Fruit fly (Drosophila melanogaster) whole organism, prepupa: Measurements from ENCODE around the gene CG15152.

Source experiments
- Blimp-1 ChIP-seq: fragments of 200-800 bp; sonication (Bioruptor generic); optimal IDR thresholded peaks from 3 replicates; lab custom pipeline; 2017; ENCODE audit warnings: missing biosample characterization, missing genetic modification characterization, mild to moderate bottlenecking, moderate library complexity, missing genetic modification reagents
- CG10631 ChIP-seq: fragments of 200-800 bp; sonication (Bioruptor generic); optimal IDR thresholded peaks from 2 replicates; lab custom pipeline; 2016; ENCODE audit warnings: missing biosample characterization, missing genetic modification characterization
- CG11294 ChIP-seq: fragments of 200-800 bp; sonication (Bioruptor generic); IDR thresholded peaks from 2 replicates; pipeline ENCODE4 v1.3.6; 2022; ENCODE audit warnings: missing biosample characterization, missing genetic modification characterization
- CG15336 ChIP-seq: fragments of 200-800 bp; sonication (Bioruptor generic); IDR thresholded peaks from 2 replicates; pipeline ENCODE4 v1.3.6; 2022; ENCODE audit warnings: missing biosample characterization, missing genetic modification characterization
- CG3032 ChIP-seq: fragments of 200-800 bp; optimal IDR thresholded peaks from 2 replicates; lab custom pipeline; 2019; ENCODE audit warnings: missing biosample characterization, mild to moderate bottlenecking, missing genetic modification characterization, moderate library complexity
- CG31627 ChIP-seq: fragments of 200-800 bp; sonication (Bioruptor generic); optimal IDR thresholded peaks from 3 replicates; lab custom pipeline; 2016; ENCODE audit warnings: missing biosample characterization, missing genetic modification characterization
- CG32006 ChIP-seq: fragments of 200-800 bp; sonication (Bioruptor generic); optimal IDR thresholded peaks from 3 replicates; lab custom pipeline; 2017; ENCODE audit warnings: missing biosample characterization, mild to moderate bottlenecking, missing genetic modification characterization
- CG3919 ChIP-seq: fragments of 200-800 bp; sonication (Bioruptor generic); optimal IDR thresholded peaks from 3 replicates; lab custom pipeline; 2016; ENCODE audit warnings: missing biosample characterization, missing genetic modification characterization
- CG4318 ChIP-seq: fragments of 200-800 bp; sonication (Bioruptor generic); optimal IDR thresholded peaks from 3 replicates; lab custom pipeline; 2017; ENCODE audit warnings: missing biosample characterization, mild to moderate bottlenecking, missing genetic modification characterization
- CG6163 ChIP-seq: fragments of 200-800 bp; sonication (Bioruptor generic); IDR thresholded peaks from 3 replicates; pipeline ENCODE4 v1.3.6; 2022; ENCODE audit warnings: missing biosample characterization, missing genetic modification characterization
- CG7368 ChIP-seq: fragments of 200-800 bp; sonication (Bioruptor generic); optimal IDR thresholded peaks from 3 replicates; lab custom pipeline; 2016; ENCODE audit warnings: missing biosample characterization, missing genetic modification characterization
- CG8119 ChIP-seq: fragments of 200-800 bp; sonication (Bioruptor generic); IDR thresholded peaks from 3 replicates; pipeline ENCODE4 v1.3.6; 2022; ENCODE audit warnings: missing biosample characterization, missing genetic modification characterization
- CG8319 ChIP-seq: fragments of 200-800 bp; sonication (Bioruptor generic); optimal IDR thresholded peaks from 3 replicates; lab custom pipeline; 2016; ENCODE audit warnings: missing biosample characterization, missing genetic modification characterization
- CG9139 ChIP-seq: fragments of 200-800 bp; sonication (Bioruptor generic); optimal IDR thresholded peaks from 3 replicates; lab custom pipeline; 2017; ENCODE audit warnings: missing biosample characterization, mild to moderate bottlenecking, missing genetic modification characterization
- Eip78C ChIP-seq: fragments of 200-800 bp; sonication (Bioruptor generic); peaks from one replicate; lab custom pipeline; 2016; ENCODE audit warnings: missing biosample characterization, missing genetic modification characterization
- Eip93F ChIP-seq: fragments of 200-800 bp; sonication (Bioruptor generic); optimal IDR thresholded peaks from 2 replicates; lab custom pipeline; 2016; ENCODE audit warnings: missing biosample characterization, mild to moderate bottlenecking, missing genetic modification characterization
- Ets21C ChIP-seq: fragments of 200-800 bp; sonication (Bioruptor generic); optimal IDR thresholded peaks from 3 replicates; lab custom pipeline; 2016; ENCODE audit warnings: missing biosample characterization, missing genetic modification characterization
- Hr39 ChIP-seq: fragments of 200-800 bp; sonication (Bioruptor generic); optimal IDR thresholded peaks from 2 replicates; lab custom pipeline; 2016; ENCODE audit warnings: missing biosample characterization, missing genetic modification characterization
- Hr4 ChIP-seq: fragments of 200-800 bp; sonication (Bioruptor generic); optimal IDR thresholded peaks from 3 replicates; lab custom pipeline; 2016; ENCODE audit warnings: missing biosample characterization, missing genetic modification characterization
- Lpt ChIP-seq: fragments of 200-800 bp; sonication (Bioruptor generic); optimal IDR thresholded peaks from 3 replicates; lab custom pipeline; 2016; ENCODE audit warnings: missing biosample characterization, missing genetic modification characterization
- Met ChIP-seq: fragments of 200-800 bp; sonication (Bioruptor generic); optimal IDR thresholded peaks from 3 replicates; lab custom pipeline; 2016; ENCODE audit warnings: missing biosample characterization, missing genetic modification characterization
- OdsH ChIP-seq: fragments of 200-800 bp; sonication (Bioruptor generic); optimal IDR thresholded peaks from 3 replicates; lab custom pipeline; 2016; ENCODE audit warnings: missing biosample characterization, missing genetic modification characterization
- achi ChIP-seq: fragments of 200-800 bp; sonication (Bioruptor generic); optimal IDR thresholded peaks from 3 replicates; lab custom pipeline; 2016; ENCODE audit warnings: missing biosample characterization, missing genetic modification characterization
- dsx ChIP-seq: fragments of 200-800 bp; optimal IDR thresholded peaks from 3 replicates; lab custom pipeline; 2019; ENCODE audit warnings: missing biosample characterization, mild to moderate bottlenecking, missing genetic modification characterization, moderate library complexity; ENCODE audit not compliant: poor library complexity, severe bottlenecking
- eg ChIP-seq: fragments of 200-800 bp; sonication (Bioruptor generic); IDR thresholded peaks from 3 replicates; pipeline ENCODE4 v1.3.6; 2022; ENCODE audit warnings: missing biosample characterization, missing genetic modification characterization
- esn ChIP-seq: fragments of 200-800 bp; sonication (Bioruptor generic); optimal IDR thresholded peaks from 2 replicates; lab custom pipeline; 2016; ENCODE audit warnings: missing biosample characterization, mild to moderate bottlenecking, missing genetic modification characterization, moderate library complexity
- fd85E ChIP-seq: fragments of 200-800 bp; sonication (Bioruptor generic); optimal IDR thresholded peaks from 3 replicates; lab custom pipeline; 2016; ENCODE audit warnings: missing biosample characterization, missing genetic modification characterization
- fkh ChIP-seq: fragments of 200-800 bp; sonication (Bioruptor generic); optimal IDR thresholded peaks from 3 replicates; lab custom pipeline; 2017; ENCODE audit warnings: missing biosample characterization, mild to moderate bottlenecking, missing genetic modification characterization, moderate library complexity
- lz ChIP-seq: fragments of 200-800 bp; sonication (Bioruptor generic); optimal IDR thresholded peaks from 3 replicates; lab custom pipeline; 2016; ENCODE audit warnings: missing biosample characterization, missing genetic modification characterization
- net ChIP-seq: fragments of 200-800 bp; sonication (Bioruptor generic); optimal IDR thresholded peaks from 3 replicates; lab custom pipeline; 2016; ENCODE audit warnings: missing biosample characterization, missing genetic modification characterization
- salr ChIP-seq, 2 experiments: fragments of 200-800 bp; sonication (Bioruptor generic); optimal IDR thresholded peaks; 3 replicates each; lab custom pipeline; 2016 to 2018; ENCODE audit warnings: missing biosample characterization in 2 of 2, missing genetic modification characterization in 2 of 2, mild to moderate bottlenecking in 1 of 2
- svp ChIP-seq: fragments of 200-800 bp; sonication (Bioruptor generic); peaks from one replicate; lab custom pipeline; 2016; ENCODE audit warnings: missing biosample characterization, missing genetic modification characterization
- topi ChIP-seq: fragments of 200-800 bp; sonication (Bioruptor generic); optimal IDR thresholded peaks from 3 replicates; lab custom pipeline; 2016; ENCODE audit warnings: missing biosample characterization, missing genetic modification characterization
- vri ChIP-seq: fragments of 200-800 bp; sonication (Bioruptor generic); optimal IDR thresholded peaks from 3 replicates; lab custom pipeline; 2016; ENCODE audit warnings: missing biosample characterization, mild to moderate bottlenecking, missing genetic modification characterization

CG15152 gene

dm6 chr2L:18122231-18122551 lies 7.8 kb downstream of the CG15152 start (continued):
- TF ChIP-seq net, result peak; percentile 50
- no peak for TF ChIP-seq esn (GFP tag; lab: Kevin White, UChicago)
- TF ChIP-seq CG15336 (GFP tag; lab: Robert Waterston, UW), result peak; percentile 81
- TF ChIP-seq CG6163 (GFP tag; lab: Robert Waterston, UW), result peak; percentile 51; the same call in 1 of the 3 replicates
- TF ChIP-seq Eip93F, result no peak
- TF ChIP-seq lz, result peak; percentile 21
- peak; percentile 47 for TF ChIP-seq CG9139 (GFP tag; lab: Kevin White, UChicago)
- TF ChIP-seq OdsH (GFP tag; lab: Kevin White, UChicago), result peak; percentile 75
- peak; percentile 46; the same call in 1 of the 3 replicates for TF ChIP-seq eg (GFP tag; lab: Robert Waterston, UW)
- no peak for TF ChIP-seq CG8319
- peak; percentile 3 for TF ChIP-seq Met (GFP tag; lab: Kevin White, UChicago)
- peak; percentile 69 for TF ChIP-seq achi (GFP tag; lab: Kevin White, UChicago)
- TF ChIP-seq CG11294 (GFP tag; lab: Robert Waterston, UW), result peak; percentile 54; the same call in 1 of the 2 replicates
- peak; percentile 47 for TF ChIP-seq CG10631 (GFP tag; lab: Kevin White, UChicago)
- TF ChIP-seq Hr39 (GFP tag; lab: Kevin White, UChicago), result no peak
- peak; percentile 35 for TF ChIP-seq topi (GFP tag; lab: Kevin White, UChicago)
- no peak for TF ChIP-seq Blimp-1
- TF ChIP-seq CG31627 (GFP tag; lab: Kevin White, UChicago), result peak; percentile 11
- peak; percentile 73 for TF ChIP-seq CG3032 (tag; lab: Kevin White, UChicago)
- TF ChIP-seq, all 60 proteins: peak for 42

- TF ChIP-seq svp (GFP tag; lab: Kevin White, UChicago), result peak; percentile 84
- TF ChIP-seq lz, result no peak
- TF ChIP-seq Hr4 (GFP tag; lab: Kevin White, UChicago), result no peak
These were observed 8.6 kb downstream of the CG15152 start for dm6 chr2L:18122920-18123319.

DNA sequence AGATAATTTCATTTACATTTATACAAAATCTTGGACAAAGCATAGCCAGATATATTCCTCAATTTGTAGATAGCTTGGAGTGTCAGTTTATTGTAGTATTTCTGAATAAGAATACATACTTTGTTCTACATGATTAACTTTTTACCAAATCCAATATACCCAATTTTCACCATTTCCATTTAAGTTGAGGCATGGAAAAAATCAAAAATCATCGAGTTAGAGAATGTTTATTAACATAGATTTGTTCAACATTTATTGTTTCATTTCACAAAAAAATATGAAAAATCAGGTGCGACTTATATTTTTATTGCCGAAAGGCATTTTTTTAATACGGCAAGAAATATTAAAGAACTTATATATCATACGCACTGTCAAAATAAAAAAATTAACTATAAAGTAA lies 11.3 kb downstream of the CG15152 start, which contains the start of gene Grl36b:
Grl36b (minus strand) TSS at position 101 of the 400 bp plus-strand sequence.
- TF ChIP-seq Eip93F (no peak), salr (GFP tag; optimal IDR thresholded peaks at IDR 0.05; lab: Kevin White, UChicago) (no peak), CG4318 (no peak), CG32006 (GFP tag; lab: Kevin White, UChicago) (no peak), CG8319 (no peak), achi (GFP tag; lab: Kevin White, UChicago) (no peak), CG8119 (no peak), CG3919 (no peak), fkh (GFP tag; lab: Kevin White, UChicago) (no peak), fd85E (GFP tag; lab: Kevin White, UChicago) (no peak), CG7368 (no peak), CG11294 (GFP tag; lab: Robert Waterston, UW) (no peak), Ets21C (GFP tag; lab: Kevin White, UChicago) (no peak)

DNA sequence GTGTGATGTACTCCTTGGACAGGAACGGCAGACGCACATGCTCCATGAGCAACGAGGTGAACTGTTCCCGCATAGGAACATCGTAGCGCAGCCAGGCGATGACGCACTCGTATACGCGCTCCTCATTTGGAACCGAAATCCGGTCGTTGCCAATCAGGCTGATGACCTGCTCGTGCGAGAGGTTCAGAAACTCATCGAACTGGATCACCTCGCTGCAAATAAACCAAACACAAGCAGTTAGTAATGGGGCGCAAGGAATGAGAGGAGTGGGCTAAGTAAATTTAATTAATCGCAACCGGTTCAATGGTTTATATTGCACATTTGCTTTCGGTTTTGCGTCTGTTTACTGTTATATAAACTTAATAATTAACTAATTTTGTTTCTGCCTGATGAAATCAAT lies 20.3 kb downstream of the CG15152 start:
- TF ChIP-seq vri (GFP tag; lab: Kevin White, UChicago) (peak; percentile 40), svp (GFP tag; lab: Kevin White, UChicago) (peak; percentile 87), Eip78C (GFP tag; lab: Kevin White, UChicago) (peak; percentile 29), dsx (GFP tag; lab: Kevin White, UChicago) (no peak), CG32006 (GFP tag; lab: Kevin White, UChicago) (no peak)
- TF ChIP-seq, all 60 proteins: peak for 3

DNA sequence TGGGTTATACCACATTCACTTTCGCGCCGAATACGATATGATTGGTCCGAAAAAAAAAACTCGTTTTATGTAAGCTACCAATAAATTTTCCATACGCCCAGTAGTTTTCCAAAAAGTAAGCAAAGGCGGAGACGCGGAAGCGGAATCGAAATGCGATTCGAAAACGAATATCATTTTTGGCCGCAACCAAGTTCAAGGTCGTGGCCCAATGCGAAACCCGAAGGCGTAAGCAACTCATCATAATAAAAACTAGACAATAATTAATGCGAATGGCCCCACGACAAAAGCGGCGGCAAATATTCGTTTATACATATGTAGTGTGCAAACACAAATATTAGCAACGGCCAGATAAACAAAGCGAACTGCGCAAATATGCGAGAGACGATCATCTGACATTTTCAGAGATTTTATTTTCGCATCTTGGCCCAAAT lies 22.1 kb downstream of the CG15152 start:
- TF ChIP-seq Eip78C (GFP tag; lab: Kevin White, UChicago) (peak; percentile 49), Lpt (GFP tag; lab: Kevin White, UChicago) (no peak), fkh (GFP tag; lab: Kevin White, UChicago) (peak; percentile 95)
